Fruit fly (Drosophila melanogaster) whole organism, embryonic: Measurements from ENCODE around the gene CG5815.
A peak's percentile ranks its signal among the peaks of the same experiment; 100 is the strongest.

Source experiments
- Ada2b ChIP-seq: fragments of 200-800 bp; sonication (Bioruptor generic); IDR thresholded peaks from 2 replicates; pipeline ENCODE4 v1.3.6; 2022; ENCODE audit warnings: missing biosample characterization, missing genetic modification characterization
- CG11247 ChIP-seq: fragments of 200-800 bp; sonication (Bioruptor generic); IDR thresholded peaks from 2 replicates; pipeline ENCODE4 v1.3.6; 2022; ENCODE audit warnings: missing biosample characterization, missing genetic modification characterization
- CG11456 ChIP-seq: fragments of 200-800 bp; sonication (Bioruptor generic); IDR thresholded peaks from 3 replicates; pipeline ENCODE4 v1.3.6; 2022; ENCODE audit warnings: missing biosample characterization, missing genetic modification characterization
- CG12219 ChIP-seq: fragments of 200-800 bp; sonication (Bioruptor generic); optimal IDR thresholded peaks from 3 replicates; lab custom pipeline; 2018; ENCODE audit warnings: missing biosample characterization, mild to moderate bottlenecking, missing genetic modification characterization
- CG13894 ChIP-seq: fragments of 200-800 bp; sonication (Bioruptor generic); optimal IDR thresholded peaks from 3 replicates; lab custom pipeline; 2018; ENCODE audit warnings: missing biosample characterization, mild to moderate bottlenecking, missing genetic modification characterization, moderate library complexity
- CG15269 ChIP-seq: fragments of 200-800 bp; sonication (Bioruptor generic); optimal IDR thresholded peaks from 2 replicates; lab custom pipeline; 2018; ENCODE audit warnings: missing biosample characterization, mild to moderate bottlenecking, missing genetic modification characterization, moderate library complexity
- CG1529 ChIP-seq: fragments of 200-800 bp; sonication (Bioruptor generic); optimal IDR thresholded peaks from 3 replicates; lab custom pipeline; 2018; ENCODE audit warnings: missing biosample characterization, missing genetic modification characterization
- CG16813 ChIP-seq: fragments of 200-800 bp; sonication (Bioruptor generic); IDR thresholded peaks from 3 replicates; pipeline ENCODE4 v1.3.6; 2022; ENCODE audit warnings: missing biosample characterization, missing genetic modification characterization; ENCODE audit not compliant: partially characterized antibody
- CG17802 ChIP-seq: fragments of 200-800 bp; sonication (Bioruptor generic); optimal IDR thresholded peaks from 2 replicates; lab custom pipeline; 2018; ENCODE audit warnings: missing biosample characterization, mild to moderate bottlenecking, missing genetic modification characterization, moderate library complexity
- CG2889 ChIP-seq: fragments of 200-800 bp; sonication (Bioruptor generic); IDR thresholded peaks from 3 replicates; pipeline ENCODE4 v1.3.6; 2022; ENCODE audit warnings: missing biosample characterization, missing genetic modification characterization
- CG31365 ChIP-seq: fragments of 200-800 bp; sonication (Bioruptor generic); optimal IDR thresholded peaks from 2 replicates; lab custom pipeline; 2018; ENCODE audit warnings: missing biosample characterization, mild to moderate bottlenecking, missing genetic modification characterization
- CG4282 ChIP-seq: fragments of 200-800 bp; sonication (Bioruptor generic); optimal IDR thresholded peaks from 2 replicates; lab custom pipeline; 2016; ENCODE audit warnings: missing biosample characterization, missing genetic modification characterization
- CG6765 ChIP-seq: fragments of 200-800 bp; sonication (Bioruptor generic); optimal IDR thresholded peaks from 3 replicates; lab custom pipeline; 2017; ENCODE audit warnings: missing biosample characterization, mild to moderate bottlenecking, missing genetic modification characterization
- CG7372 ChIP-seq: fragments of 200-800 bp; sonication (Bioruptor generic); IDR thresholded peaks from 2 replicates; pipeline ENCODE4 v1.3.6; 2022; ENCODE audit warnings: missing biosample characterization, missing genetic modification characterization
- CG7928 ChIP-seq: fragments of 200-800 bp; sonication (Bioruptor generic); optimal IDR thresholded peaks from 2 replicates; lab custom pipeline; 2017; ENCODE audit warnings: missing biosample characterization, mild to moderate bottlenecking, missing genetic modification characterization
- CG9215 ChIP-seq: fragments of 200-800 bp; sonication (Bioruptor generic); IDR thresholded peaks from 2 replicates; pipeline ENCODE4 v1.3.6; 2022; ENCODE audit warnings: missing biosample characterization, missing genetic modification characterization
- CG9817 ChIP-seq: fragments of 200-800 bp; sonication (Bioruptor generic); optimal IDR thresholded peaks from 2 replicates; lab custom pipeline; 2018; ENCODE audit warnings: missing biosample characterization, mild to moderate bottlenecking, missing genetic modification characterization, moderate library complexity
- CkIIα-i1 ChIP-seq: fragments of 200-800 bp; sonication (Bioruptor generic); IDR thresholded peaks from 2 replicates; pipeline ENCODE4 v1.3.6; 2022; ENCODE audit warnings: missing biosample characterization, missing genetic modification characterization
- D19A ChIP-seq: fragments of 200-800 bp; optimal IDR thresholded peaks from 3 replicates; lab custom pipeline; 2019; ENCODE audit warnings: missing biosample characterization, mild to moderate bottlenecking, missing genetic modification characterization, moderate library complexity
- Deaf1 ChIP-seq: fragments of 200-800 bp; optimal IDR thresholded peaks from 3 replicates; lab custom pipeline; 2019; ENCODE audit warnings: missing biosample characterization, mild to moderate bottlenecking, missing genetic modification characterization, moderate library complexity
- Doc2 ChIP-seq: fragments of 200-800 bp; sonication (Bioruptor generic); IDR thresholded peaks from 2 replicates; pipeline ENCODE4 v1.3.6; 2022; ENCODE audit warnings: missing biosample characterization, missing genetic modification characterization
- Elba2 ChIP-seq: fragments of 200-800 bp; sonication (Bioruptor generic); optimal IDR thresholded peaks from 3 replicates; lab custom pipeline; 2016; ENCODE audit warnings: missing biosample characterization, missing genetic modification characterization
- Hey ChIP-seq: fragments of 200-800 bp; sonication (Bioruptor generic); optimal IDR thresholded peaks from 3 replicates; lab custom pipeline; 2018; ENCODE audit warnings: missing biosample characterization, mild to moderate bottlenecking, missing genetic modification characterization
- HmgZ ChIP-seq: fragments of 200-800 bp; sonication (Bioruptor generic); optimal IDR thresholded peaks from 2 replicates; lab custom pipeline; 2018; ENCODE audit warnings: missing biosample characterization, mild to moderate bottlenecking, missing genetic modification characterization
- Hmx ChIP-seq: fragments of 200-800 bp; sonication (Bioruptor generic); optimal IDR thresholded peaks from 2 replicates; lab custom pipeline; 2016; ENCODE audit warnings: missing biosample characterization, missing genetic modification characterization
- Hr51 ChIP-seq, 2 experiments: fragments of 200-800 bp; sonication (Bioruptor generic); optimal IDR thresholded peaks; 2 replicates in 1 of 2; 3 replicates in 1 of 2; lab custom pipeline; 2016 to 2018; ENCODE audit warnings: missing biosample characterization in 2 of 2, missing genetic modification characterization in 2 of 2, mild to moderate bottlenecking in 1 of 2, moderate library complexity in 1 of 2
- Med ChIP-seq: fragments of 200-800 bp; sonication (Bioruptor generic); peaks from one replicate; lab custom pipeline; 2016; ENCODE audit warnings: missing biosample characterization, missing genetic modification characterization, mild to moderate bottlenecking, inconsistent platforms, moderate library complexity
- Neu2 ChIP-seq: fragments of 200-800 bp; sonication (Bioruptor generic); optimal IDR thresholded peaks from 3 replicates; lab custom pipeline; 2016; ENCODE audit warnings: missing biosample characterization, missing genetic modification characterization, borderline replicate concordance
- NfI ChIP-seq: fragments of 200-800 bp; sonication (Bioruptor generic); optimal IDR thresholded peaks from 3 replicates; lab custom pipeline; 2018; ENCODE audit warnings: missing biosample characterization, mild to moderate bottlenecking, missing genetic modification characterization, moderate library complexity
- Oli ChIP-seq: fragments of 200-800 bp; sonication (Bioruptor generic); optimal IDR thresholded peaks from 2 replicates; lab custom pipeline; 2018; ENCODE audit warnings: missing biosample characterization, mild to moderate bottlenecking, missing genetic modification characterization, moderate library complexity
- ab ChIP-seq: fragments of 200-800 bp; sonication (Bioruptor generic); optimal IDR thresholded peaks from 2 replicates; lab custom pipeline; 2016; ENCODE audit warnings: missing biosample characterization, missing genetic modification characterization
- abd-A ChIP-seq: fragments of 200-800 bp; sonication (Bioruptor generic); optimal IDR thresholded peaks from 3 replicates; lab custom pipeline; 2019; ENCODE audit warnings: missing biosample characterization, mild to moderate bottlenecking, missing genetic modification characterization, moderate library complexity
- aop ChIP-seq: fragments of 200-800 bp; sonication (Bioruptor generic); IDR thresholded peaks from 2 replicates; pipeline ENCODE4 v1.3.6; 2022; ENCODE audit warnings: missing biosample characterization, missing genetic modification characterization
- ato ChIP-seq: fragments of 200-800 bp; sonication (Bioruptor generic); IDR thresholded peaks from 2 replicates; pipeline ENCODE4 v1.3.6; 2022; ENCODE audit warnings: missing biosample characterization, missing genetic modification characterization; ENCODE audit not compliant: partially characterized antibody
- bsh ChIP-seq, 2 experiments: fragments of 200-800 bp; sonication (Bioruptor generic); optimal IDR thresholded peaks; 2 replicates each; lab custom pipeline; 2017 to 2018; ENCODE audit warnings: mild to moderate bottlenecking in 2 of 2, missing biosample characterization in 2 of 2, missing genetic modification characterization in 2 of 2, moderate library complexity in 1 of 2
- cas ChIP-seq: fragments of 200-800 bp; sonication (Bioruptor generic); IDR thresholded peaks from 2 replicates; pipeline ENCODE4 v1.3.6; 2022; ENCODE audit warnings: missing biosample characterization, missing genetic modification characterization
- chif ChIP-seq, 2 experiments: fragments of 200-800 bp; sonication (Bioruptor generic); optimal IDR thresholded peaks; 3 replicates each; lab custom pipeline; 2016; ENCODE audit warnings: missing biosample characterization in 2 of 2, missing genetic modification characterization in 2 of 2
- dati ChIP-seq: fragments of 200-800 bp; sonication (Bioruptor generic); IDR thresholded peaks from 2 replicates; pipeline ENCODE4 v1.3.6; 2022; ENCODE audit warnings: missing biosample characterization, missing genetic modification characterization
- dimm ChIP-seq: fragments of 200-800 bp; sonication (Bioruptor generic); IDR thresholded peaks from 2 replicates; pipeline ENCODE4 v1.3.6; 2022; ENCODE audit warnings: missing biosample characterization, missing genetic modification characterization
- fd64A ChIP-seq: fragments of 200-800 bp; sonication (Bioruptor generic); optimal IDR thresholded peaks from 3 replicates; lab custom pipeline; 2018; ENCODE audit warnings: missing biosample characterization, mild to moderate bottlenecking, missing genetic modification characterization
- gt ChIP-seq: fragments of 200-800 bp; sonication (Bioruptor generic); IDR thresholded peaks from 2 replicates; pipeline ENCODE4 v1.3.6; 2022; ENCODE audit warnings: missing biosample characterization, missing genetic modification characterization
- mam ChIP-seq: fragments of 200-800 bp; sonication (Bioruptor generic); optimal IDR thresholded peaks from 3 replicates; lab custom pipeline; 2016; ENCODE audit warnings: missing biosample characterization, missing genetic modification characterization
- repo ChIP-seq: fragments of 200-800 bp; sonication (Bioruptor generic); optimal IDR thresholded peaks from 2 replicates; lab custom pipeline; 2016; ENCODE audit warnings: missing biosample characterization, missing genetic modification characterization
- so ChIP-seq: fragments of 200-800 bp; sonication (Bioruptor generic); IDR thresholded peaks from 3 replicates; pipeline ENCODE4 v1.3.6; 2022; ENCODE audit warnings: missing biosample characterization, missing genetic modification characterization
- tgo ChIP-seq: fragments of 200-800 bp; sonication (Bioruptor generic); IDR thresholded peaks from 3 replicates; pipeline ENCODE4 v1.3.6; 2022; ENCODE audit warnings: missing biosample characterization, missing genetic modification characterization
- tna ChIP-seq: fragments of 200-800 bp; sonication (Bioruptor generic); IDR thresholded peaks from 2 replicates; pipeline ENCODE4 v1.3.6; 2022; ENCODE audit warnings: missing biosample characterization, missing genetic modification characterization; ENCODE audit not compliant: partially characterized antibody
- unc-4 ChIP-seq: fragments of 200-800 bp; sonication (Bioruptor generic); IDR thresholded peaks from 2 replicates; pipeline ENCODE4 v1.3.6; 2022; ENCODE audit warnings: missing biosample characterization, missing genetic modification characterization; ENCODE audit not compliant: partially characterized antibody
- unpg ChIP-seq: fragments of 200-800 bp; sonication (Bioruptor generic); optimal IDR thresholded peaks from 3 replicates; lab custom pipeline; 2018; ENCODE audit warnings: missing biosample characterization, mild to moderate bottlenecking, missing genetic modification characterization, moderate library complexity

Gene CG5815

dm6 chr3R:27111784-27112602, at the start of gene CG5815, which contains the start of gene gb (continued):
- TF ChIP-seq chif (GFP tag; optimal IDR thresholded peaks at IDR 0.05; lab: Kevin White, UChicago) = peak; percentile 78 to 84
- no peak for TF ChIP-seq Deaf1 (tag; lab: Kevin White, UChicago)
- TF ChIP-seq Elba2 (GFP tag; lab: Kevin White, UChicago) = peak; percentile 66
- TF ChIP-seq tgo (GFP tag; lab: Robert Waterston, UW) = peak; percentile 89
- TF ChIP-seq CG12219 (GFP tag; lab: Kevin White, UChicago) = peak; percentile 61
- TF ChIP-seq CG9817 (tag; lab: Kevin White, UChicago) = peak; percentile 91
- TF ChIP-seq Ada2b (GFP tag; lab: Robert Waterston, UW) = peak; percentile 91
- peak; percentile 56 for TF ChIP-seq dimm
- TF ChIP-seq CG7372 (GFP tag; lab: Robert Waterston, UW) = peak; percentile 83
- TF ChIP-seq Neu2 (GFP tag; lab: Kevin White, UChicago) = no peak
- peak; percentile 74 for TF ChIP-seq CG7928
- TF ChIP-seq aop = 0 out of 2 replicates have a peak, but pooled peaks have one; percentile 40
- peak; percentile 92 for TF ChIP-seq NfI (GFP tag; lab: Kevin White, UChicago)
- TF ChIP-seq repo (GFP tag; lab: Kevin White, UChicago) = no peak
- TF ChIP-seq Hr51 (GFP tag; optimal IDR thresholded peaks at IDR 0.05; lab: Kevin White, UChicago) = peak; percentile 87 to 89
- TF ChIP-seq CG6765 (GFP tag; lab: Kevin White, UChicago) = peak; percentile 75
- TF ChIP-seq gt = 0 out of 2 replicates have a peak, but pooled peaks have one; percentile 38
- peak; percentile 75 for TF ChIP-seq CG17802 (tag; lab: Kevin White, UChicago)
- peak; percentile 79; the same call in 2 of the 3 replicates for TF ChIP-seq so
- peak; percentile 92 for TF ChIP-seq CG11456 (GFP tag; lab: Robert Waterston, UW)
- TF ChIP-seq Med (GFP tag; lab: Kevin White, UChicago) = peak; percentile 97
- TF ChIP-seq CG31365 = peak; percentile 17
- TF ChIP-seq Hmx = peak; percentile 76
- TF ChIP-seq dati (GFP tag; lab: Robert Waterston, UW) = no peak; the same call in 1 of the 2 replicates
- TF ChIP-seq Hey = peak; percentile 38
- TF ChIP-seq Oli (tag; lab: Kevin White, UChicago) = peak; percentile 85
- TF ChIP-seq Doc2 = no peak
- peak; percentile 95 for TF ChIP-seq unc-4 (GFP tag; lab: Robert Waterston, UW)
- TF ChIP-seq CG16813 (GFP tag; lab: Robert Waterston, UW) = peak; percentile 96
- no peak for TF ChIP-seq CkIIα-i1 (GFP tag; lab: Robert Waterston, UW)
- TF ChIP-seq fd64A = no peak
- TF ChIP-seq bsh (GFP tag; optimal IDR thresholded peaks at IDR 0.05; lab: Kevin White, UChicago) = peak; percentile 60 to 90
- no peak for TF ChIP-seq abd-A (tag; lab: Kevin White, UChicago)
- TF ChIP-seq CG9215 (GFP tag; lab: Robert Waterston, UW) = peak; percentile 89
- TF ChIP-seq D19A (tag; lab: Kevin White, UChicago) = peak; percentile 79
- TF ChIP-seq CG15269 (tag; lab: Kevin White, UChicago) = peak; percentile 89
- TF ChIP-seq CG1529 (GFP tag; lab: Kevin White, UChicago) = peak; percentile 73
- peak; percentile 32 for TF ChIP-seq CG4282 (GFP tag; lab: Kevin White, UChicago)
- peak; percentile 91 for TF ChIP-seq HmgZ (tag; lab: Kevin White, UChicago)
- TF ChIP-seq tna = peak; percentile 86
- peak; percentile 88 for TF ChIP-seq cas (GFP tag; lab: Robert Waterston, UW)
- peak; percentile 84 for TF ChIP-seq mam (GFP tag; lab: Kevin White, UChicago)
- TF ChIP-seq ato (GFP tag; lab: Robert Waterston, UW) = peak; percentile 86
- TF ChIP-seq CG13894 (tag; lab: Kevin White, UChicago) = no peak
- peak; percentile 85 for TF ChIP-seq CG2889 (GFP tag; lab: Robert Waterston, UW)
- TF ChIP-seq CG11247 = peak; percentile 89
- peak; percentile 51 for TF ChIP-seq ab
- TF ChIP-seq unpg (GFP tag; lab: Kevin White, UChicago) = peak; percentile 89
